Fruit fly (Drosophila melanogaster): ENCODE data around the gene CG34279.

DNA sequence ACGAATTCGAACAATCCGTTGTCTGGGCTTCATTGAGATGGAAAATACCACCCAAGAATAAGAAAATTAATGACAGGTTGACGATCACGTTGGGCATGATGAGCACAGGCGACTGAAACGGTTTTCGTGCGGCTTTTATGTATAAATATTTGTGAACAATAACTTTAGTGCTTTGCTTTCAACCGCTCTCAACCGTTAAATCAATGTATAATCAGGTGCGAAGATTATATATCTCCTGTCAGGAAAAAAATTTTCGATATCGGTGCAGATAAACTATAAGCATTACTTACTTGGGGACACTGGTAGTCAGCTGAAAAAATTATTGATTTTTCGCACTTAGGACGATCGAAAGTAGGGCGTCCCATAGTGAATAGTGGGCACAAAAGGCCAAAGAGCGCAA lies 1.9 kb upstream of the CG34279 start, which contains the start of gene CG42823:
- TF ChIP-seq OdsH (GFP tag; optimal IDR thresholded peaks at IDR 0.05) (no peak), Abd-B (GFP tag; optimal IDR thresholded peaks at IDR 0.05) (no peak), HLH106 (tag; optimal IDR thresholded peaks at IDR 0.05) (no peak), Vsx2 (GFP tag; optimal IDR thresholded peaks at IDR 0.05; ENCODE audit: partially characterized antibody) (no peak), Myc (optimal IDR thresholded peaks at IDR 0.05) (no peak)

All from whole organism, wandering third instar larva.